Worm (Caenorhabditis elegans) whole organism, L4/young adult: ENCODE results near the gene F31F4.11.

Experiments used
- W03F9.2 ChIP-seq: fragments of 150-350 bp; optimal IDR thresholded peaks from 2 replicates; lab custom pipeline; 2014; ENCODE audit warnings: missing biosample characterization, missing genetic modification characterization
- dao-5 ChIP-seq: sonication (generic microtip); optimal IDR thresholded peaks from 2 replicates; lab custom pipeline; 2016; ENCODE audit warnings: missing genotype, missing genetic modification characterization, moderate library complexity, missing compliant biosample characterization
- him-1 ChIP-seq: sonication (generic microtip); optimal IDR thresholded peaks from 2 replicates; lab custom pipeline; 2016; ENCODE audit warnings: missing genotype, missing genetic modification reagents, missing genetic modification characterization, missing compliant biosample characterization

- no peak for TF ChIP-seq him-1 (tag; lab: Kevin White, UChicago)
- no peak for TF ChIP-seq dao-5
- TF ChIP-seq W03F9.2 (tag; lab: Kevin White, UChicago) = no peak
Measured at ce11 chrV:642750-643149, 21.5 kb downstream of the F31F4.11 start, which contains the start of gene nhr-190.
